Worm (Caenorhabditis elegans) whole organism, late embryonic: ENCODE measurements around the gene sms-3.
A peak's percentile ranks its signal among the peaks of the same experiment; 100 is the strongest.

Experiments
- C08G9.2 ChIP-seq: sonication (generic microtip); optimal IDR thresholded peaks from 2 replicates; lab custom pipeline; 2016; ENCODE audit warnings: mild to moderate bottlenecking, missing genetic modification characterization, moderate library complexity, missing compliant biosample characterization
- K09A11.1 ChIP-seq: sonication (generic microtip); optimal IDR thresholded peaks from 2 replicates; lab custom pipeline; 2017; ENCODE audit warnings: antibody characterized with exemption, mild to moderate bottlenecking, missing genetic modification characterization, missing compliant biosample characterization; ENCODE audit not compliant: insufficient read depth
- T23F11.4 ChIP-seq: fragments of 200-800 bp; sonication (Bioruptor generic); optimal IDR thresholded peaks from 2 replicates; lab custom pipeline; 2018; ENCODE audit warnings: mild to moderate bottlenecking, missing genetic modification characterization, missing compliant biosample characterization
- Y22D7AL.16 ChIP-seq: sonication (generic microtip); optimal IDR thresholded peaks from 2 replicates; lab custom pipeline; 2016; ENCODE audit warnings: missing genetic modification characterization, missing compliant biosample characterization
- ahr-1 ChIP-seq: sonication (generic microtip); optimal IDR thresholded peaks from 2 replicates; lab custom pipeline; 2016; ENCODE audit warnings: missing genetic modification characterization, missing compliant biosample characterization
- ama-1 ChIP-seq: fragments of 150-350 bp; optimal IDR thresholded peaks from 2 replicates; lab custom pipeline; 2014
- ceh-14 ChIP-seq: sonication (generic microtip); optimal IDR thresholded peaks from 2 replicates; lab custom pipeline; 2016; ENCODE audit warnings: missing genotype, missing genetic modification characterization, missing compliant biosample characterization
- ceh-18 ChIP-seq: sonication (generic microtip); optimal IDR thresholded peaks from 2 replicates; lab custom pipeline; 2016; ENCODE audit warnings: missing genetic modification characterization, missing compliant biosample characterization
- ceh-19 ChIP-seq: fragments of 200-800 bp; sonication (Bioruptor generic); optimal IDR thresholded peaks from 2 replicates; lab custom pipeline; 2018; ENCODE audit warnings: mild to moderate bottlenecking, missing genetic modification characterization, missing compliant biosample characterization
- ceh-2 ChIP-seq: sonication (generic microtip); optimal IDR thresholded peaks from 2 replicates; lab custom pipeline; 2016; ENCODE audit warnings: missing genotype, missing genetic modification characterization, missing compliant biosample characterization
- ceh-30 ChIP-seq: fragments of 150-350 bp; optimal IDR thresholded peaks from 2 replicates; lab custom pipeline; 2014; ENCODE audit warnings: missing biosample characterization, missing genetic modification characterization
- ceh-31 ChIP-seq: sonication (generic microtip); optimal IDR thresholded peaks from 2 replicates; lab custom pipeline; 2016; ENCODE audit warnings: missing genetic modification characterization, missing compliant biosample characterization
- ceh-48 ChIP-seq: sonication (generic microtip); optimal IDR thresholded peaks from 2 replicates; lab custom pipeline; 2016; ENCODE audit warnings: missing genetic modification characterization, inconsistent platforms, missing compliant biosample characterization
- ceh-6 ChIP-seq: fragments of 200-800 bp; sonication (Bioruptor generic); optimal IDR thresholded peaks from 2 replicates; lab custom pipeline; 2018; ENCODE audit warnings: mild to moderate bottlenecking, missing genetic modification characterization, missing compliant biosample characterization
- dve-1 ChIP-seq: sonication (generic microtip); optimal IDR thresholded peaks from 2 replicates; lab custom pipeline; 2017; ENCODE audit warnings: antibody characterized with exemption, mild to moderate bottlenecking, missing genetic modification characterization, missing compliant biosample characterization
- elt-2 ChIP-seq: sonication (generic microtip); optimal IDR thresholded peaks from 2 replicates; lab custom pipeline; 2016; ENCODE audit warnings: missing genetic modification reagents, missing genetic modification characterization, missing compliant biosample characterization
- elt-4 ChIP-seq: sonication (generic microtip); optimal IDR thresholded peaks from 2 replicates; lab custom pipeline; 2016; ENCODE audit warnings: missing genetic modification characterization, missing compliant biosample characterization
- ets-4 ChIP-seq: sonication (generic microtip); optimal IDR thresholded peaks from 2 replicates; lab custom pipeline; 2016; ENCODE audit warnings: missing genetic modification characterization, missing compliant biosample characterization
- eyg-1 ChIP-seq: sonication (generic microtip); optimal IDR thresholded peaks from 2 replicates; lab custom pipeline; 2016; ENCODE audit warnings: missing genotype, missing genetic modification characterization, missing compliant biosample characterization
- fkh-10 ChIP-seq: fragments of 150-350 bp; optimal IDR thresholded peaks from 2 replicates; lab custom pipeline; 2014; ENCODE audit warnings: missing biosample characterization, missing genetic modification reagents, missing genetic modification characterization
- gmeb-2 ChIP-seq: sonication (generic microtip); optimal IDR thresholded peaks from 2 replicates; lab custom pipeline; 2016; ENCODE audit warnings: missing genetic modification characterization, inconsistent platforms, missing compliant biosample characterization
- hlh-13 ChIP-seq: fragments of 200-800 bp; sonication (Bioruptor generic); optimal IDR thresholded peaks from 2 replicates; lab custom pipeline; 2018; ENCODE audit warnings: mild to moderate bottlenecking, missing genetic modification characterization, missing compliant biosample characterization
- hlh-15 ChIP-seq: sonication (generic microtip); optimal IDR thresholded peaks from 2 replicates; lab custom pipeline; 2016; ENCODE audit warnings: missing genetic modification characterization, missing compliant biosample characterization
- hlh-30 ChIP-seq: sonication (generic microtip); optimal IDR thresholded peaks from 2 replicates; lab custom pipeline; 2017; ENCODE audit warnings: antibody characterized with exemption, missing genetic modification characterization, missing compliant biosample characterization; ENCODE audit not compliant: insufficient read depth
- hlh-8 ChIP-seq: sonication (generic microtip); optimal IDR thresholded peaks from 2 replicates; lab custom pipeline; 2016; ENCODE audit warnings: missing genotype, missing genetic modification characterization, missing compliant biosample characterization
- lin-11 ChIP-seq: fragments of 200-800 bp; sonication (Bioruptor generic); optimal IDR thresholded peaks from 2 replicates; lab custom pipeline; 2018; ENCODE audit warnings: mild to moderate bottlenecking, missing genetic modification characterization, missing compliant biosample characterization
- madf-2 ChIP-seq: sonication (generic microtip); optimal IDR thresholded peaks from 2 replicates; lab custom pipeline; 2017; ENCODE audit warnings: missing genetic modification characterization, missing compliant biosample characterization
- nhr-11 ChIP-seq: fragments of 150-350 bp; optimal IDR thresholded peaks from 2 replicates; lab custom pipeline; 2014; ENCODE audit warnings: missing biosample characterization, missing genetic modification characterization
- nhr-232 ChIP-seq: sonication (generic microtip); optimal IDR thresholded peaks from 2 replicates; lab custom pipeline; 2016; ENCODE audit warnings: missing genetic modification characterization, missing compliant biosample characterization
- npax-4 ChIP-seq: sonication (generic microtip); optimal IDR thresholded peaks from 2 replicates; lab custom pipeline; 2016; ENCODE audit warnings: missing genetic modification characterization, missing compliant biosample characterization
- odd-2 ChIP-seq: sonication (generic microtip); optimal IDR thresholded peaks from 2 replicates; lab custom pipeline; 2017; ENCODE audit warnings: antibody characterized with exemption, mild to moderate bottlenecking, missing genetic modification characterization, missing compliant biosample characterization
- pat-9 ChIP-seq: fragments of 200-800 bp; sonication (Bioruptor generic); optimal IDR thresholded peaks from 2 replicates; lab custom pipeline; 2018; ENCODE audit warnings: mild to moderate bottlenecking, missing genetic modification characterization, moderate library complexity, missing compliant biosample characterization
- pha-2 ChIP-seq: sonication (generic microtip); optimal IDR thresholded peaks from 2 replicates; lab custom pipeline; 2017; ENCODE audit warnings: mild to moderate bottlenecking, missing genetic modification characterization, missing compliant biosample characterization
- pha-4 ChIP-seq: fragments of 150-350 bp; optimal IDR thresholded peaks from 2 replicates; lab custom pipeline; 2018; ENCODE audit warnings: missing biosample characterization, missing genetic modification reagents, missing genetic modification characterization
- pqm-1 ChIP-seq: sonication (generic microtip); optimal IDR thresholded peaks from 2 replicates; lab custom pipeline; 2016; ENCODE audit warnings: missing genetic modification characterization, missing compliant biosample characterization
- pros-1 ChIP-seq: fragments of 150-350 bp; optimal IDR thresholded peaks from 2 replicates; lab custom pipeline; 2014; ENCODE audit warnings: missing biosample characterization, missing genetic modification reagents, missing genetic modification characterization
- rnt-1 ChIP-seq: sonication (generic microtip); optimal IDR thresholded peaks from 2 replicates; lab custom pipeline; 2016; ENCODE audit warnings: missing genetic modification characterization, missing compliant biosample characterization
- sdc-2 ChIP-seq: sonication (generic microtip); optimal IDR thresholded peaks from 2 replicates; lab custom pipeline; 2016; ENCODE audit warnings: missing genotype, missing genetic modification characterization, missing compliant biosample characterization
- tbx-2 ChIP-seq: sonication (generic microtip); optimal IDR thresholded peaks from 2 replicates; lab custom pipeline; 2016; ENCODE audit warnings: missing genetic modification characterization, missing compliant biosample characterization
- tbx-7 ChIP-seq: sonication (generic microtip); optimal IDR thresholded peaks from 2 replicates; lab custom pipeline; 2016; ENCODE audit warnings: missing genotype, missing genetic modification characterization, missing compliant biosample characterization
- ttx-3 ChIP-seq: sonication (generic microtip); optimal IDR thresholded peaks from 2 replicates; lab custom pipeline; 2016; ENCODE audit warnings: missing genetic modification reagents, missing genetic modification characterization, missing compliant biosample characterization
- unc-55 ChIP-seq: sonication (generic microtip); optimal IDR thresholded peaks from 2 replicates; lab custom pipeline; 2017; ENCODE audit warnings: missing biosample characterization, missing genetic modification reagents, missing genetic modification characterization
- unc-86 ChIP-seq: sonication (generic microtip); optimal IDR thresholded peaks from 2 replicates; lab custom pipeline; 2016; ENCODE audit warnings: missing genetic modification characterization, missing compliant biosample characterization
- zip-5 ChIP-seq: sonication (generic microtip); optimal IDR thresholded peaks from 2 replicates; lab custom pipeline; 2016; ENCODE audit warnings: missing genetic modification characterization, missing compliant biosample characterization
- ztf-16 ChIP-seq: sonication (generic microtip); optimal IDR thresholded peaks from 2 replicates; lab custom pipeline; 2017; ENCODE audit warnings: missing genetic modification characterization, missing compliant biosample characterization

sms-3 gene

DNA sequence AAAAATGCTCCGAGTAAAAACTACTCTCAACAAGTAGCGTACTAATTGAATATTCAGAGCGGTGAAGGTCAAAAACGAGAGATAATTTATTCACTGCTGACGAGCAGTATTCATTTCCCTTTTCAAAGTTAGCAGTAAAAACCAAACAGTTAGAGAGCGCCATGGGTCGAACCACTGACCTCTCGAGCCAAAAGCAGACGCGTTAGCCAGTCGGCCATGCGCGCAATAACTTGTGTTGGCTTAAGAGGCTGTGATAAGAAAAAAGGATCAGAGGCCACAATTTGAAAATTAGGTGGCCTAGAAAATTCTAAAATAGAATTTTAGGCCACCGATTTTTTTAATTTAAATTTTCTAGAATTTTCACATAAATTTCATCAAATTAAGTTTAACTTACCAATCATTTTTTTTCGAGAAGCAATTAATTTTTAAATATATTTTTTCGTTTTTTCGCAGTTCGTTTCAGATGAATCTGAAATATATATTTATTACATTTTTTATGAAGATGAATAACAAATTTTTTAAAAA lies at the start of gene sms-3:
Gene sms-3, minus strand, starts transcription at position 475 of the 525 bp plus-strand sequence.
- TF ChIP-seq pqm-1 (tag; lab: Kevin White, UChicago) (no peak), tbx-7 (no peak), odd-2 (no peak), rnt-1 (tag; lab: Kevin White, UChicago) (no peak), pha-2 (peak; percentile 31), ceh-2 (tag; lab: Kevin White, UChicago) (no peak), Y22D7AL.16 (tag; lab: Kevin White, UChicago) (peak; percentile 5), ceh-18 (tag; lab: Kevin White, UChicago) (no peak), ceh-14 (tag; lab: Kevin White, UChicago) (no peak), gmeb-2 (tag; lab: Kevin White, UChicago) (no peak), lin-11 (tag; lab: Kevin White, UChicago) (no peak), C08G9.2 (tag; lab: Kevin White, UChicago) (peak; percentile 23), pros-1 (tag; lab: Kevin White, UChicago) (no peak), ets-4 (tag; lab: Kevin White, UChicago) (no peak), npax-4 (tag; lab: Kevin White, UChicago) (no peak), K09A11.1 (tag; lab: Kevin White, UChicago) (no peak), elt-2 (peak; percentile 4), nhr-11 (tag; lab: Kevin White, UChicago) (no peak), hlh-15 (no peak), ceh-6 (GFP tag; lab: Kevin White, UChicago) (no peak), ama-1 (lab: Kevin White, UChicago) (no peak), elt-4 (tag; lab: Kevin White, UChicago) (no peak), nhr-232 (no peak), ceh-48 (tag; lab: Kevin White, UChicago) (no peak), dve-1 (tag; lab: Kevin White, UChicago) (no peak), ahr-1 (no peak), ttx-3 (no peak), tbx-2 (tag; lab: Kevin White, UChicago) (peak; percentile 16), ceh-30 (no peak), hlh-13 (no peak), ceh-19 (GFP tag; lab: Kevin White, UChicago) (no peak), hlh-8 (tag; lab: Kevin White, UChicago) (no peak), pat-9 (peak; percentile 10), fkh-10 (no peak)

ce11 chrIII:1641163-1641562 lies 40.2 kb upstream of the sms-3 start, which contains the start of gene Y22D7AL.3:
Gene Y22D7AL.3, plus strand, starts transcription at chrIII:1641463.
- TF ChIP-seq pat-9, result no peak
- no peak for TF ChIP-seq pha-4 (tag; lab: Kevin White, UChicago)
- no peak for TF ChIP-seq eyg-1 (tag; lab: Kevin White, UChicago)
- no peak for TF ChIP-seq madf-2
- no peak for TF ChIP-seq hlh-30 (tag; lab: Kevin White, UChicago)
- no peak for TF ChIP-seq sdc-2 (tag; lab: Kevin White, UChicago)
- no peak for TF ChIP-seq unc-55 (GFP tag; lab: Kevin White, UChicago)
- no peak for TF ChIP-seq odd-2
- no peak for TF ChIP-seq hlh-8 (tag; lab: Kevin White, UChicago)
- TF ChIP-seq ceh-31, result no peak
- no peak for TF ChIP-seq zip-5 (tag; lab: Kevin White, UChicago)
- no peak for TF ChIP-seq ceh-30
- no peak for TF ChIP-seq fkh-10
- no peak for TF ChIP-seq T23F11.4 (GFP tag; lab: Kevin White, UChicago)
- no peak for TF ChIP-seq elt-2
- no peak for TF ChIP-seq unc-86 (tag; lab: Kevin White, UChicago)
- no peak for TF ChIP-seq ztf-16 (tag; lab: Kevin White, UChicago)
